Worm (Caenorhabditis elegans) whole organism, dauer: ENCODE data around the gene Y39G8B.10.
"Not testable (repeated sequence)": the region's sequence is repeated elsewhere in the genome, so short reads cannot be mapped to it uniquely, and the experiment has no call there.

Experiments
- unc-62 ChIP-seq: sonication (generic microtip); optimal IDR thresholded peaks from 2 replicates; lab custom pipeline; 2017; ENCODE audit warnings: missing biosample characterization, missing genetic modification reagents, missing genetic modification characterization

Gene Y39G8B.10

ce11 chrII:13982923-13983322 is at the start of gene Y39G8B.10, which contains the start of gene Y39G8B.13:
Gene Y39G8B.10, minus strand, starts transcription at chrII:13983115.
Gene Y39G8B.13, minus strand, starts transcription at chrII:13983047.
- no peak for TF ChIP-seq unc-62

DNA sequence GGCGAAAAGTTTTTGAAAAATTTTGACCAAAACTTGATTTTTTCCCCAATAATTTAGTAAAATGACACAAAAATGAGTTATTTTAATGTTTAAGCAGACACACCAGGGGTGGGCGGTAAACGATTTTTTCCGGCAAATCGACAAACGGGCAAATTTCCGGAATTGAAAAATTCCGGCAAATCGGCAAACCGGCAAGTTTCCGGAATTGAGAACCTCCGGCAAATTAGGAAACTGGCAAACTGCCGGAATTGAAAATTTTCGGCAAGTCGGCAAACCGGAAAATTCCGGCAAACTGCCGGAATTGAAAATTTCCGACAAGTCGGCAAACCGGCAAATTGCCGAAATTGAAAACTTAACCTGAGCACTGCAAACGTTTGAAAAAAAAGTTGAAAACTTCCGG is 49.8 kb upstream of the Y39G8B.10 start:
- no peak for TF ChIP-seq unc-62

- TF ChIP-seq unc-62: not testable (repeated sequence)
Observed at ce11 chrII:14021230-14021629, 38.3 kb upstream of the Y39G8B.10 start, which contains the start of gene F01D5.10. Gene F01D5.10, minus strand, starts transcription at chrII:14021330.

- no peak for TF ChIP-seq unc-62
Observed at ce11 chrII:14018887-14019286, 36.0 kb upstream of the Y39G8B.10 start.

ce11 chrII:14018192-14018591 is 35.3 kb upstream of the Y39G8B.10 start:
- TF ChIP-seq unc-62: no peak

ce11 chrII:14016865-14017264 is 34.0 kb upstream of the Y39G8B.10 start, which contains the start of gene cyp-37A1:
Gene cyp-37A1, minus strand, starts transcription at chrII:14016965.
- no peak for TF ChIP-seq unc-62

DNA sequence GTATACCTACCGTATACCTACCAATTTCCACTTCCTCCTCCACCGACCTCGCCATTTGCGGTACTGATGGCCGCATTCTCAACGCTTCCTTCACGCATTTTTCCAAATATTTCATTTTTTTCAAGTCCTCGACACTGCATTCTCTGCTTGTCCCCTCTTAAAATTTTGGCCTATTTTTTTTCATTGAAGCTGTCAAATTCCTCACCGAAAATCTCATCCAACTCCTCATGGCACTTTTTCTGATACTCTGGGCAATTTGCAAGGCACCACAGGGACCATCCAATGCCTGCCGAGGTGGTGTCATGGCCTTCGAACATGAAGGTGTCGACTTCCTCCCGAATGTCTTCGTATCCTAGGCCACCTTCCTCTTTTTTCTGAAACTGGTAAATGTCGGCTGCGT is 31.7 kb upstream of the Y39G8B.10 start:
- TF ChIP-seq unc-62: no peak

DNA sequence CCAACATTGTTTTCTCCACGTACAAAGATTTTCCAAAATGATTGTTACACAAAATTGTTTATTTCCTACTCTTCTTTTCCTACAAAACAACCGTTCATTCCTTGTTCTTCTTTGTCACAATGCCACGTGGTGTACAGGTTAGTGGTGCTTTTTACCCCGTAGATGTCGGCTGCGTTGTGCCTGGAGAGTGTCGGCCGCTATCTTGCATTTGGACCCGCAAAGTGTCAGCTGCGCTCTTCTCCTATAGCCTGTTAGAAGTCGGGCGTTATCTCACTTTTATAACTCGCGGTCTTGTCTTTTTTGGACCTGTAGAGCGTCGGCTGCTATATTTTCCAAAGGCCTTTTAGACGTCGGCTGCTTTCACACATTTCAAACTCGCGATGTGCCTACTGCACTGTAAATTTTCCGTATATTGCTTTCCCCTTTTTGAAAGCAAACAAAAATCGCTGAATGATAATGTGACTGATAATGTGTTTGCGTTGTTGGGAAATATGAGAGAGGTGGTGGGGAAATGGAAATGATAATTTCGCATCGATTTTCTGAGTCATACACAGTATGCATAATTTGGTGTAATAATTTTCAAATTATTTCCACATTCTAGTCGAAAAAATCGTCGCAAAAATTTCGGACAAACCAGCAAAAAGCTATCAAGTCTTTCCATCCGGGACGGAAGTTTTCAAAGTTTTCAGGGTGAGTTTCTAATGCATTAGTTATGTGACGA is 27.9 kb upstream of the Y39G8B.10 start, which contains the start of gene F01D5.8:
Gene F01D5.8, plus strand, starts transcription at position 51 of the 721 bp plus-strand sequence.
- TF ChIP-seq unc-62: no peak

DNA sequence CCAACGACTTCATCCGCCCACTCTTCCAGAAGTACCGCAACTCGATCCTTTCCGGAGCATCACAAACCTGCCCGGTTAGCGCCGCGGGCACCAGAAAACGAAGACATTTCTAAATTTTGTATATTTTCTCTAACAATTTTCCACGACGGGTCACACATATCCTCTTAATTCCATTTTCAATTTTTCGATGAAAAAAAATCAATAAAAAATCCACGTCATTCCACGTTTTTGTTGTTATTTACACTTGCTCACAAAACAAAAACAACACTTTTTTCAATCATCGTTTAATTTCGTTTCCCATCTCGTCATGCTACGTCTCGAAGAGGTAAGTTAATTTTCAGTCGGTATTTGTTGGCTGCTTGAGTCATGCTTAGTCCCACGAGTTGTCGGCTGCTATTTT is 25.4 kb upstream of the Y39G8B.10 start, which contains the start of gene F01D5.7:
Gene F01D5.7, plus strand, starts transcription at position 301 of the 400 bp plus-strand sequence.
- TF ChIP-seq unc-62: no peak

- no peak for TF ChIP-seq unc-62
Observed at ce11 chrII:14006210-14006609, 23.3 kb upstream of the Y39G8B.10 start, which contains the start of gene F01D5.6. Gene F01D5.6, plus strand, starts transcription at chrII:14006510.

DNA sequence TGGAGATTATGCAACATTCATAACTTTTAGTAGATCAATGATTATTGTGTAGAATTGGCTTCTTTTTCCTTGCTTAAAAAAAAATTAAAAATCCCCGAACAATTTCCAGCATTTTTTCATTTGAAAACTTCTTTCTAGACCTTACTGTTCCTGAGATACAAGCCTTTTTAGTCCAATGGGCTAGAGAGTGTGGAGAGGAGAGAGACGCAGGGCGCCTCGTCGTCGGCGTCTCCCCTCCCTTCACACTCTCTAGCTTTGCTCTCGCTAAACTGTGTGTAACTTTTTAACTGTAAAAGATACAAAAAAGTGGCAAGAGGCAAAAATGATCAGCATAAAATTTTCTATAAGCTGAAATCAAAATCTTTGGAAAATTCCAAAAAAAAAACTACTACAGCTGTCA is 22.3 kb upstream of the Y39G8B.10 start:
- TF ChIP-seq unc-62: no peak

- no peak for TF ChIP-seq unc-62
Observed at ce11 chrII:14004770-14005169, 21.9 kb upstream of the Y39G8B.10 start.

- TF ChIP-seq unc-62: no peak
Observed at ce11 chrII:14003821-14004430, 21.0 kb upstream of the Y39G8B.10 start.

DNA sequence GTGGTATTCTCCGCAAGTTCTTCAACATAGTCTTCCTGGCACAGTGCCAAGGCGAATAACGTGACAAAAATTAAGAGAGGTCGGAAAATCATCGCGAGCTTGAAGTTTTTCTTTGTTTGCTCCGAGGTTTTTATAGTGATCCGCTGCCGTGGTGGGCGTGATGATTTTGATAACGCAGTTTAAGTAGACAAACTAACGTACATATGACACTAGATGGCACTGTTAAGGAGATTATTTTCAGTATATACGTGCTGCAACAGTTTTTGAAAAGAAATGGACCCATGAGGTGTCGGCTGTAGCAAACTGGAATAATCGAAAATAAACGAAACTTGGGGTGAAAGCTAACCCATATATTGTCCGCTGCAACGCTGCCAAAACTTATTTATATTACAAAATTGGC is 19.3 kb upstream of the Y39G8B.10 start, which contains the start of gene F01D5.5:
Gene F01D5.5, minus strand, starts transcription at position 101 of the 400 bp plus-strand sequence.
- no peak for TF ChIP-seq unc-62

ce11 chrII:14000044-14000443 is 17.1 kb upstream of the Y39G8B.10 start, which contains the start of gene F01D5.3:
Gene F01D5.3, minus strand, starts transcription at chrII:14000144.
- TF ChIP-seq unc-62: not testable (repeated sequence)

DNA sequence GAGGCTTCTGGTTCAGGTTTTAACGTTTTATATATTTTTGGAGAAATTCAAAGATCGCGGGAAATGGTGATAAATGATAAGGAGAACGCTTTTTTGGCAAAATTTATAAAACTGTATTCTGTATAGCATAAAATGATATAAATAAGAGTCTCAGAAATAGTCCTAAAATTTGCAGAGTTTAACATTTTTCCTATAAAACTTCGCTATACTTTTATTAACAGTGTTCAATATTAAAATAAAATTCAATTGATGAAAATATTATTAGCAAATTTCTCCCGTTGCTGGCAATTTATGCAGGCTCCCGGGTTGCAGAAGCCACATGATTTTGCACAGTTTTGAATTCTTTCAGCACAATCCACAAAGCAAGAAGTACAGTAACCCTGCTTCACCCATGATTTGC is 16.0 kb upstream of the Y39G8B.10 start, which contains the start of gene F01D5.2:
Gene F01D5.2, minus strand, starts transcription at position 101 of the 400 bp plus-strand sequence.
- TF ChIP-seq unc-62: no peak

DNA sequence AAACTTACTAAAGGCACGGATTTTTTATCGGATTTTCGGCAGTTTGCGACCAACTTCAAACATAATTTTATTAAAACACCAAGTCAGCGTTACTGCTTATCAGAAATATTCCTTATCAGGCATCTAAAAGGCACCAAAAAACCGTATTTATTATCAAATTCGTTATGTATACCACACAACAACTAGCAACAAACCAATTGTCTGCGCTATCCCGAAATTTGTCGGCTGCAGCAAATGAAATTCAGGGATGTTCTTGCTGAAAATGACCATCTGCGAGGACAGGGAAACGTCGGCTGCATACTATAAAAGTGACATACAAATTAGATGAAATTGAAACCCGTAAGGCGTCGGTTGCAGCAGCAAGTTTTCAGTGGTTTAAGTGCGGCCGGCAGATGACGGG is 15.1 kb upstream of the Y39G8B.10 start:
- TF ChIP-seq unc-62: no peak
